Worm (Caenorhabditis elegans): ENCODE measurements around the gene ZK131.11.

- TF ChIP-seq hlh-30 (tag; optimal IDR thresholded peaks at IDR 0.05; ENCODE audit: insufficient read depth) (no peak), fkh-10 (GFP tag; optimal IDR thresholded peaks at IDR 0.05) (no peak), T23F11.4 (GFP tag; optimal IDR thresholded peaks at IDR 0.05) (no peak), hlh-8 (tag; optimal IDR thresholded peaks at IDR 0.05) (no peak), ceh-22 (tag; optimal IDR thresholded peaks at IDR 0.05) (no peak), dve-1 (tag; optimal IDR thresholded peaks at IDR 0.05) (no peak), zip-5 (tag; optimal IDR thresholded peaks at IDR 0.05) (no peak)
These were observed 41.5 kb downstream of the ZK131.11 start, which contains the start of gene F08G2.5 for ce11 chrII:13833505-13833904.

Data from whole organism, late embryonic.